Worm (Caenorhabditis elegans) whole organism, early embryonic: ENCODE measurements around the gene Y43E12A.2.

Experiments
- aly-1 ChIP-seq: sonication (generic microtip); optimal IDR thresholded peaks from 2 replicates; lab custom pipeline; 2016; ENCODE audit warnings: missing genetic modification characterization, missing compliant biosample characterization
- ama-1 ChIP-seq: fragments of 150-350 bp; optimal IDR thresholded peaks from 2 replicates; lab custom pipeline; 2014
- ets-7 ChIP-seq: sonication (generic microtip); optimal IDR thresholded peaks from 2 replicates; lab custom pipeline; 2016; ENCODE audit warnings: missing genotype, missing genetic modification characterization, missing compliant biosample characterization
- flt-1 ChIP-seq: fragments of 200-800 bp; sonication (Bioruptor generic); IDR thresholded peaks from 2 replicates; pipeline ENCODE4 v1.3.6; 2022; ENCODE audit warnings: missing genetic modification characterization, missing compliant biosample characterization
- sea-1 ChIP-seq: fragments of 200-800 bp; sonication (Bioruptor generic); conservative IDR thresholded peaks from 2 replicates; pipeline ENCODE4 v1.3.6; 2022; ENCODE audit warnings: missing genetic modification characterization, missing compliant biosample characterization
- tbx-37 ChIP-seq: fragments of 200-800 bp; sonication (Bioruptor generic); conservative IDR thresholded peaks from 2 replicates; pipeline ENCODE4 v1.3.6; 2022; ENCODE audit warnings: missing genetic modification reagents, missing genetic modification characterization, missing compliant biosample characterization

ce11 chrIV:10957583-10958229 is 24.2 kb upstream of the Y43E12A.2 start, which contains the start of gene Y69E1A.5:
- TF ChIP-seq tbx-37 (GFP tag; lab: Robert Waterston, UW) (no peak), sea-1 (GFP tag; lab: Robert Waterston, UW) (no peak), ama-1 (lab: Kevin White, UChicago) (no peak), aly-1 (tag; lab: Kevin White, UChicago) (no peak), ets-7 (tag; lab: Kevin White, UChicago) (no peak), flt-1 (GFP tag; lab: Robert Waterston, UW) (no peak)
